Fruit fly (Drosophila melanogaster) whole organism, embryonic: Measurements from ENCODE around the gene gpp.
A peak's percentile ranks its signal among the peaks of the same experiment; 100 is the strongest.

Experiments
- Abd-B ChIP-seq: fragments of 200-800 bp; sonication (Bioruptor generic); optimal IDR thresholded peaks from 2 replicates; lab custom pipeline; 2018; ENCODE audit warnings: missing biosample characterization, mild to moderate bottlenecking, missing genetic modification characterization, moderate library complexity
- BEAF-32 ChIP-seq: fragments of 200-800 bp; sonication (Bioruptor generic); optimal IDR thresholded peaks from 3 replicates; lab custom pipeline; 2017; ENCODE audit warnings: missing biosample characterization, missing genetic modification characterization, mild to moderate bottlenecking, moderate library complexity, missing genetic modification reagents
- Bdp1 ChIP-seq: fragments of 200-800 bp; sonication (Bioruptor generic); optimal IDR thresholded peaks from 3 replicates; lab custom pipeline; 2016; ENCODE audit warnings: missing biosample characterization, missing genetic modification characterization
- Bgb ChIP-seq: fragments of 200-800 bp; sonication (Bioruptor generic); IDR thresholded peaks from 2 replicates; pipeline ENCODE4 v1.3.6; 2022; ENCODE audit warnings: missing biosample characterization, missing genetic modification characterization; ENCODE audit not compliant: partially characterized antibody
- CG10462 ChIP-seq: fragments of 200-800 bp; sonication (Bioruptor generic); optimal IDR thresholded peaks from 2 replicates; lab custom pipeline; 2016; ENCODE audit warnings: missing biosample characterization, missing genetic modification characterization
- CG11398 ChIP-seq: fragments of 200-800 bp; sonication (Bioruptor generic); optimal IDR thresholded peaks from 2 replicates; lab custom pipeline; 2016; ENCODE audit warnings: missing biosample characterization, missing genetic modification characterization
- CG11560 ChIP-seq: fragments of 200-800 bp; sonication (Bioruptor generic); IDR thresholded peaks from 3 replicates; pipeline ENCODE4 v1.3.6; 2022; ENCODE audit warnings: missing biosample characterization, missing genetic modification characterization
- CG13287 ChIP-seq: fragments of 200-800 bp; sonication (Bioruptor generic); IDR thresholded peaks from 2 replicates; pipeline ENCODE4 v1.3.6; 2022; ENCODE audit warnings: missing biosample characterization, missing genetic modification characterization; ENCODE audit not compliant: partially characterized antibody
- CG13894 ChIP-seq: fragments of 200-800 bp; sonication (Bioruptor generic); optimal IDR thresholded peaks from 3 replicates; lab custom pipeline; 2018; ENCODE audit warnings: missing biosample characterization, mild to moderate bottlenecking, missing genetic modification characterization, moderate library complexity
- CG15011 ChIP-seq: fragments of 200-800 bp; sonication (Bioruptor generic); optimal IDR thresholded peaks from 3 replicates; lab custom pipeline; 2018; ENCODE audit warnings: missing biosample characterization, mild to moderate bottlenecking, missing genetic modification characterization
- CG1603 ChIP-seq: fragments of 200-800 bp; sonication (Bioruptor generic); optimal IDR thresholded peaks from 2 replicates; lab custom pipeline; 2019; ENCODE audit warnings: missing biosample characterization, mild to moderate bottlenecking, missing genetic modification characterization, moderate library complexity
- CG17361 ChIP-seq: fragments of 200-800 bp; sonication (Bioruptor generic); IDR thresholded peaks from 3 replicates; pipeline ENCODE4 v1.3.6; 2022; ENCODE audit warnings: missing biosample characterization, missing genetic modification characterization
- CG18764 ChIP-seq: fragments of 200-800 bp; sonication (Bioruptor generic); optimal IDR thresholded peaks from 3 replicates; lab custom pipeline; 2016; ENCODE audit warnings: missing biosample characterization, missing genetic modification characterization
- CG33557 ChIP-seq: fragments of 200-800 bp; sonication (Bioruptor generic); optimal IDR thresholded peaks from 2 replicates; lab custom pipeline; 2019; ENCODE audit warnings: missing biosample characterization, mild to moderate bottlenecking, missing genetic modification characterization, moderate library complexity
- CG4707 ChIP-seq: fragments of 200-800 bp; sonication (Bioruptor generic); optimal IDR thresholded peaks from 2 replicates; lab custom pipeline; 2018; ENCODE audit warnings: missing biosample characterization, mild to moderate bottlenecking, missing genetic modification characterization, moderate library complexity
- CG5245 ChIP-seq: fragments of 200-800 bp; sonication (Bioruptor generic); optimal IDR thresholded peaks from 3 replicates; lab custom pipeline; 2016; ENCODE audit warnings: missing biosample characterization, missing genetic modification characterization
- CG5953 ChIP-seq: fragments of 200-800 bp; sonication (Bioruptor generic); IDR thresholded peaks from 2 replicates; pipeline ENCODE4 v1.3.6; 2022; ENCODE audit warnings: missing biosample characterization, missing genetic modification characterization
- CG7357 ChIP-seq: fragments of 200-800 bp; sonication (Bioruptor generic); IDR thresholded peaks from 3 replicates; pipeline ENCODE4 v1.3.6; 2022; ENCODE audit warnings: missing biosample characterization, missing genetic modification characterization
- CG7556 ChIP-seq: fragments of 200-800 bp; sonication (Bioruptor generic); optimal IDR thresholded peaks from 2 replicates; lab custom pipeline; 2017; ENCODE audit warnings: missing biosample characterization, mild to moderate bottlenecking, missing genetic modification characterization
- CG7928 ChIP-seq: fragments of 200-800 bp; sonication (Bioruptor generic); optimal IDR thresholded peaks from 2 replicates; lab custom pipeline; 2017; ENCODE audit warnings: missing biosample characterization, mild to moderate bottlenecking, missing genetic modification characterization
- CG8089 ChIP-seq: fragments of 200-800 bp; sonication (Bioruptor generic); optimal IDR thresholded peaks from 3 replicates; lab custom pipeline; 2016; ENCODE audit warnings: missing biosample characterization, missing genetic modification characterization
- CG8388 ChIP-seq: fragments of 200-800 bp; sonication (Bioruptor generic); optimal IDR thresholded peaks from 2 replicates; lab custom pipeline; 2019; ENCODE audit warnings: missing biosample characterization, mild to moderate bottlenecking, missing genetic modification characterization, moderate library complexity
- CG8478 ChIP-seq: fragments of >200 bp; optimal IDR thresholded peaks from 2 replicates; lab custom pipeline; 2018
- CkIIα-i1 ChIP-seq: fragments of 200-800 bp; sonication (Bioruptor generic); IDR thresholded peaks from 2 replicates; pipeline ENCODE4 v1.3.6; 2022; ENCODE audit warnings: missing biosample characterization, missing genetic modification characterization
- D19B ChIP-seq: fragments of 200-800 bp; sonication (Bioruptor generic); optimal IDR thresholded peaks from 2 replicates; lab custom pipeline; 2017; ENCODE audit warnings: missing biosample characterization, mild to moderate bottlenecking, missing genetic modification characterization
- Dp ChIP-seq: fragments of 200-800 bp; sonication (Bioruptor generic); optimal IDR thresholded peaks from 2 replicates; lab custom pipeline; 2018; ENCODE audit warnings: missing biosample characterization, mild to moderate bottlenecking, missing genetic modification characterization, moderate library complexity
- Dref ChIP-seq: fragments of 200-800 bp; sonication (Bioruptor generic); IDR thresholded peaks from 2 replicates; pipeline ENCODE4 v1.3.6; 2022; ENCODE audit warnings: missing biosample characterization, missing genetic modification characterization
- Hmr ChIP-seq: fragments of 200-800 bp; sonication (Bioruptor generic); optimal IDR thresholded peaks from 3 replicates; lab custom pipeline; 2017; ENCODE audit warnings: mild to moderate bottlenecking, missing biosample characterization, missing genetic modification reagents, missing genetic modification characterization
- Hr51 ChIP-seq, 2 experiments: fragments of 200-800 bp; sonication (Bioruptor generic); optimal IDR thresholded peaks; 2 replicates in 1 of 2; 3 replicates in 1 of 2; lab custom pipeline; 2016 to 2018; ENCODE audit warnings: missing biosample characterization in 2 of 2, missing genetic modification characterization in 2 of 2, mild to moderate bottlenecking in 1 of 2, moderate library complexity in 1 of 2
- Lhr ChIP-seq: fragments of 200-800 bp; sonication (Bioruptor generic); optimal IDR thresholded peaks from 3 replicates; lab custom pipeline; 2017; ENCODE audit warnings: mild to moderate bottlenecking, missing biosample characterization, missing genetic modification reagents, missing genetic modification characterization
- NC2α ChIP-seq: fragments of 200-800 bp; sonication (Bioruptor generic); optimal IDR thresholded peaks from 2 replicates; lab custom pipeline; 2016; ENCODE audit warnings: missing biosample characterization, missing genetic modification characterization
- Nf-YA ChIP-seq: fragments of 200-800 bp; sonication (Bioruptor generic); IDR thresholded peaks from 2 replicates; pipeline ENCODE4 v1.3.6; 2022; ENCODE audit warnings: missing biosample characterization, missing genetic modification characterization
- Xbp1 ChIP-seq: fragments of 200-800 bp; sonication (Bioruptor generic); optimal IDR thresholded peaks from 3 replicates; lab custom pipeline; 2016; ENCODE audit warnings: missing biosample characterization, mild to moderate bottlenecking, missing genetic modification characterization
- bigmax ChIP-seq: fragments of 200-800 bp; sonication (Bioruptor generic); optimal IDR thresholded peaks from 2 replicates; lab custom pipeline; 2018; ENCODE audit warnings: missing biosample characterization, mild to moderate bottlenecking, missing genetic modification characterization
- cad ChIP-seq: fragments of >200 bp; optimal IDR thresholded peaks from 2 replicates; lab custom pipeline; 2017; ENCODE audit warnings: missing biosample characterization, missing genetic modification characterization
- caup ChIP-seq: fragments of 200-800 bp; sonication (Bioruptor generic); optimal IDR thresholded peaks from 3 replicates; lab custom pipeline; 2017; ENCODE audit warnings: missing biosample characterization, mild to moderate bottlenecking, missing genetic modification characterization, moderate library complexity; ENCODE audit not compliant: severe bottlenecking
- chn ChIP-seq: fragments of 200-800 bp; sonication (Bioruptor generic); optimal IDR thresholded peaks from 2 replicates; lab custom pipeline; 2016; ENCODE audit warnings: missing biosample characterization, missing genetic modification characterization
- dpn ChIP-seq, 2 experiments: fragments of 200-800 bp; sonication (Bioruptor generic); optimal IDR thresholded peaks; 3 replicates each; lab custom pipeline; 2016; ENCODE audit warnings: missing biosample characterization in 2 of 2, missing genetic modification characterization in 2 of 2
- ems ChIP-seq: fragments of 200-800 bp; sonication (Bioruptor generic); optimal IDR thresholded peaks from 3 replicates; lab custom pipeline; 2016; ENCODE audit warnings: missing biosample characterization, missing genetic modification characterization
- gem ChIP-seq: fragments of 200-800 bp; sonication (Bioruptor generic); optimal IDR thresholded peaks from 2 replicates; lab custom pipeline; 2019; ENCODE audit warnings: missing biosample characterization, mild to moderate bottlenecking, missing genetic modification characterization, moderate library complexity
- gfzf ChIP-seq: fragments of 200-800 bp; sonication (Bioruptor generic); optimal IDR thresholded peaks from 2 replicates; lab custom pipeline; 2016; ENCODE audit warnings: missing biosample characterization, mild to moderate bottlenecking, missing genetic modification characterization, moderate library complexity
- hbn ChIP-seq: fragments of 200-800 bp; sonication (Bioruptor generic); IDR thresholded peaks from 2 replicates; pipeline ENCODE4 v1.3.6; 2022; ENCODE audit warnings: missing biosample characterization, missing genetic modification characterization; ENCODE audit not compliant: partially characterized antibody
- her ChIP-seq: fragments of 200-800 bp; sonication (Bioruptor generic); optimal IDR thresholded peaks from 2 replicates; lab custom pipeline; 2016; ENCODE audit warnings: missing biosample characterization, missing genetic modification characterization
- oc ChIP-seq: fragments of 200-800 bp; sonication (Bioruptor generic); optimal IDR thresholded peaks from 2 replicates; lab custom pipeline; 2018; ENCODE audit warnings: missing biosample characterization, mild to moderate bottlenecking, missing genetic modification characterization, moderate library complexity
- pnt ChIP-seq: fragments of 200-800 bp; sonication (Bioruptor generic); optimal IDR thresholded peaks from 3 replicates; lab custom pipeline; 2016; ENCODE audit warnings: missing biosample characterization, missing genetic modification characterization
- repo ChIP-seq: fragments of 200-800 bp; sonication (Bioruptor generic); optimal IDR thresholded peaks from 2 replicates; lab custom pipeline; 2016; ENCODE audit warnings: missing biosample characterization, missing genetic modification characterization
- ro ChIP-seq: fragments of 200-800 bp; sonication (Bioruptor generic); IDR thresholded peaks from 2 replicates; pipeline ENCODE4 v1.3.6; 2022; ENCODE audit warnings: missing biosample characterization, missing genetic modification characterization
- sens-2 ChIP-seq: fragments of 200-800 bp; sonication (Bioruptor generic); IDR thresholded peaks from 2 replicates; pipeline ENCODE4 v1.3.6; 2022; ENCODE audit warnings: missing biosample characterization, missing genetic modification characterization
- sima ChIP-seq: fragments of 200-800 bp; sonication (Bioruptor generic); optimal IDR thresholded peaks from 2 replicates; lab custom pipeline; 2016; ENCODE audit warnings: missing biosample characterization, missing genetic modification characterization
- sisA ChIP-seq: fragments of 200-800 bp; sonication (Bioruptor generic); IDR thresholded peaks from 2 replicates; pipeline ENCODE4 v1.3.6; 2022; ENCODE audit warnings: missing biosample characterization, missing genetic modification characterization
- usp ChIP-seq: fragments of >200 bp; optimal IDR thresholded peaks from 2 replicates; lab custom pipeline; 2017; ENCODE audit warnings: missing biosample characterization, missing genetic modification characterization

Gene gpp

dm6 chr3R:6368100-6368499, 38.6 kb upstream of the gpp start, which contains the start of gene CG42724 (continued):
- TF ChIP-seq CkIIα-i1 (GFP tag; lab: Robert Waterston, UW) (no peak), BEAF-32 (GFP tag; lab: Kevin White, UChicago) (peak; percentile 59), CG4707 (no peak), CG5245 (GFP tag; lab: Kevin White, UChicago) (no peak), CG13894 (tag; lab: Kevin White, UChicago) (no peak), ems (GFP tag; lab: Kevin White, UChicago) (peak; percentile 79), CG5953 (GFP tag; lab: Robert Waterston, UW) (no peak), hbn (GFP tag; lab: Robert Waterston, UW) (no peak), Hmr (GFP tag; lab: Kevin White, UChicago) (no peak), Hr51 (GFP tag; optimal IDR thresholded peaks at IDR 0.05; lab: Kevin White, UChicago) (peak in 1 of 2 experiments; percentile 58), usp (no peak), CG8089 (GFP tag; lab: Kevin White, UChicago) (peak; percentile 46), CG17361 (GFP tag; lab: Robert Waterston, UW) (no peak), NC2α (GFP tag; lab: Kevin White, UChicago) (peak; percentile 45), CG11398 (GFP tag; lab: Kevin White, UChicago) (peak; percentile 52), CG33557 (GFP tag; lab: Kevin White, UChicago) (no peak), Dref (GFP tag; lab: Robert Waterston, UW) (peak; percentile 79), chn (GFP tag; lab: Kevin White, UChicago) (peak; percentile 80), sisA (peak; percentile 67), CG7556 (GFP tag; lab: Kevin White, UChicago) (no peak), CG7357 (GFP tag; lab: Robert Waterston, UW) (no peak), Bdp1 (GFP tag; lab: Kevin White, UChicago) (peak; percentile 49), CG10462 (GFP tag; lab: Kevin White, UChicago) (no peak), her (GFP tag; lab: Kevin White, UChicago) (peak; percentile 79), CG13287 (GFP tag; lab: Robert Waterston, UW) (peak; percentile 8; the same call in 1 of the 2 replicates), Xbp1 (GFP tag; lab: Kevin White, UChicago) (peak; percentile 67), D19B (no peak), sens-2 (no peak), gem (tag; lab: Kevin White, UChicago) (no peak), CG8478 (lab: Kevin White, UChicago) (no peak), bigmax (no peak), gfzf (GFP tag; lab: Kevin White, UChicago) (no peak), dpn (GFP tag; optimal IDR thresholded peaks at IDR 0.05; lab: Kevin White, UChicago) (peak; percentile 73 to 77), Bgb (no peak), oc (no peak), CG1603 (tag; lab: Kevin White, UChicago) (peak; percentile 91), CG15011 (GFP tag; lab: Kevin White, UChicago) (no peak), CG7928 (GFP tag; lab: Kevin White, UChicago) (peak; percentile 29), CG11560 (tag; lab: Robert Waterston, UW) (peak; percentile 99), CG8388 (GFP tag; lab: Kevin White, UChicago) (no peak), Dp (GFP tag; lab: Kevin White, UChicago) (peak; percentile 24), ro (no peak), pnt (GFP tag; lab: Kevin White, UChicago) (peak; percentile 70), Nf-YA (GFP tag; lab: Robert Waterston, UW) (no peak), caup (GFP tag; lab: Kevin White, UChicago) (no peak), CG18764 (peak; percentile 6), Lhr (GFP tag; lab: Kevin White, UChicago) (peak; percentile 79), sima (GFP tag; lab: Kevin White, UChicago) (no peak), repo (GFP tag; lab: Kevin White, UChicago) (peak; percentile 61), Abd-B (GFP tag; lab: Kevin White, UChicago) (no peak), cad (no peak)
